Fruit fly (Drosophila melanogaster): Measurements from ENCODE around the gene Daao2.

DNA sequence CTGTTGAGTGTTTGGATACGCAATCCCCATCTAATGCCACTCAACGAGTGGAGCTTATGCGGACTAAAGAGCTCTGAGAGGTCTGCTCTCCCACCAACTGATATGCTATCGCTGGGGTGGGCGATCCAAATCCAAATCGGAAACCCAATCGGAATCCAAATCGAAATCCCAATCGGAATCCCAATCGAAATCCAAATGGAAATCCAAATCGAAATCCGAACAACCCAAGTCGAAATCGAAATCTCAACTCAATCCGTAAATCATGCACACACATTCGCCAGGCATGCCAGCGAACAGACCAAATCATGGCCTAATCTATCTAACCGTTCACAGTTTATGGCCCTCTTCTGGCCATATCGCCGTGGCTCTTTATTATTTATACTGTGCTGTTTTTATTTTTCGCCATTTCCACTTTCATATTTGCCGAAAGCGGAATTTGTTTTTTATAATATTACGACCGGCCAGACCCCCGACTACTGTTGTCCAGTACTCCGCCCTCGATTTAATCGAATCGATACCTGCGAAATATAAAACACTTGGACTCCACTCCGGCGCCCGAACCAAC lies 24.8 kb downstream of the Daao2 start:
- TF ChIP-seq EcR (GFP tag; optimal IDR thresholded peaks at IDR 0.05) (no peak), D1 (tag; optimal IDR thresholded peaks at IDR 0.05) (no peak), CG13204 (GFP tag; optimal IDR thresholded peaks at IDR 0.05) (no peak), CG34367 (tag; optimal IDR thresholded peaks at IDR 0.05) (no peak), CG8301 (tag; optimal IDR thresholded peaks at IDR 0.05) (no peak), CG4496 (GFP tag; IDR thresholded peaks at IDR 0.05) (no peak), CG8159 (tag; optimal IDR thresholded peaks at IDR 0.05) (no peak), CG12605 (GFP tag; IDR thresholded peaks at IDR 0.05) (no peak), Pif1B (GFP tag; optimal IDR thresholded peaks at IDR 0.05) (no peak), fd96Ca (GFP tag; IDR thresholded peaks at IDR 0.05) (no peak), Snoo (tag; optimal IDR thresholded peaks at IDR 0.05) (no peak), CG15710 (tag; optimal IDR thresholded peaks at IDR 0.05) (no peak), CG14655 (GFP tag; optimal IDR thresholded peaks at IDR 0.05) (no peak)

Measured in whole organism, pupa.